Fruit fly (Drosophila melanogaster) whole organism, embryonic: ENCODE results near the gene CG5087.
A peak's percentile ranks its signal among the peaks of the same experiment; 100 is the strongest.

Experiments
- CG10462 ChIP-seq: fragments of 200-800 bp; sonication (Bioruptor generic); optimal IDR thresholded peaks from 2 replicates; lab custom pipeline; 2016; ENCODE audit warnings: missing biosample characterization, missing genetic modification characterization
- CG11560 ChIP-seq: fragments of 200-800 bp; sonication (Bioruptor generic); IDR thresholded peaks from 3 replicates; pipeline ENCODE4 v1.3.6; 2022; ENCODE audit warnings: missing biosample characterization, missing genetic modification characterization
- CG12236 ChIP-seq: fragments of 200-800 bp; sonication (Bioruptor generic); optimal IDR thresholded peaks from 2 replicates; lab custom pipeline; 2016; ENCODE audit warnings: missing biosample characterization, missing genetic modification characterization
- CG12391 ChIP-seq: fragments of 200-800 bp; sonication (Bioruptor generic); optimal IDR thresholded peaks from 3 replicates; lab custom pipeline; 2018; ENCODE audit warnings: missing biosample characterization, mild to moderate bottlenecking, missing genetic modification characterization, moderate library complexity
- CG13296 ChIP-seq: fragments of 200-800 bp; sonication (Bioruptor generic); optimal IDR thresholded peaks from 3 replicates; lab custom pipeline; 2018; ENCODE audit warnings: missing biosample characterization, mild to moderate bottlenecking, missing genetic modification characterization
- CG13775 ChIP-seq: fragments of 200-800 bp; sonication (Bioruptor generic); optimal IDR thresholded peaks from 3 replicates; lab custom pipeline; 2017; ENCODE audit warnings: missing biosample characterization, mild to moderate bottlenecking, missing genetic modification characterization
- CG1647 ChIP-seq: fragments of 200-800 bp; sonication (Bioruptor generic); optimal IDR thresholded peaks from 3 replicates; lab custom pipeline; 2016; ENCODE audit warnings: missing biosample characterization, missing genetic modification characterization
- CG17186 ChIP-seq: fragments of 200-800 bp; sonication (Bioruptor generic); optimal IDR thresholded peaks from 3 replicates; lab custom pipeline; 2017; ENCODE audit warnings: missing biosample characterization, missing genetic modification reagents, missing genetic modification characterization
- CG42726 ChIP-seq: fragments of 200-800 bp; sonication (Bioruptor generic); IDR thresholded peaks from 2 replicates; pipeline ENCODE4 v1.3.6; 2022; ENCODE audit warnings: missing biosample characterization, missing genetic modification characterization; ENCODE audit not compliant: partially characterized antibody
- CG4360 ChIP-seq: fragments of 200-800 bp; sonication (Bioruptor generic); IDR thresholded peaks from 2 replicates; pipeline ENCODE4 v1.3.6; 2022; ENCODE audit warnings: missing biosample characterization, missing genetic modification characterization
- CG7987 ChIP-seq: fragments of 200-800 bp; sonication (Bioruptor generic); optimal IDR thresholded peaks from 2 replicates; lab custom pipeline; 2018; ENCODE audit warnings: missing biosample characterization, mild to moderate bottlenecking, missing genetic modification characterization, moderate library complexity
- CG8089 ChIP-seq: fragments of 200-800 bp; sonication (Bioruptor generic); optimal IDR thresholded peaks from 3 replicates; lab custom pipeline; 2016; ENCODE audit warnings: missing biosample characterization, missing genetic modification characterization
- CG9215 ChIP-seq: fragments of 200-800 bp; sonication (Bioruptor generic); IDR thresholded peaks from 2 replicates; pipeline ENCODE4 v1.3.6; 2022; ENCODE audit warnings: missing biosample characterization, missing genetic modification characterization
- Dad ChIP-seq: fragments of 200-800 bp; sonication (Bioruptor generic); optimal IDR thresholded peaks from 3 replicates; lab custom pipeline; 2016; ENCODE audit warnings: missing biosample characterization, missing genetic modification characterization
- Dbx ChIP-seq: fragments of 200-800 bp; sonication (Bioruptor generic); IDR thresholded peaks from 3 replicates; pipeline ENCODE4 v1.3.6; 2022; ENCODE audit warnings: missing biosample characterization, missing genetic modification characterization
- Dref ChIP-seq: fragments of 200-800 bp; sonication (Bioruptor generic); IDR thresholded peaks from 2 replicates; pipeline ENCODE4 v1.3.6; 2022; ENCODE audit warnings: missing biosample characterization, missing genetic modification characterization
- Fer1 ChIP-seq: fragments of 200-800 bp; sonication (Bioruptor generic); optimal IDR thresholded peaks from 2 replicates; lab custom pipeline; 2017; ENCODE audit warnings: missing biosample characterization, mild to moderate bottlenecking, missing genetic modification characterization
- H2.0 ChIP-seq: fragments of 200-800 bp; sonication (Bioruptor generic); IDR thresholded peaks from 2 replicates; pipeline ENCODE4 v1.3.6; 2022; ENCODE audit warnings: missing biosample characterization, missing genetic modification characterization
- Hey ChIP-seq: fragments of 200-800 bp; sonication (Bioruptor generic); optimal IDR thresholded peaks from 3 replicates; lab custom pipeline; 2018; ENCODE audit warnings: missing biosample characterization, mild to moderate bottlenecking, missing genetic modification characterization
- Hmx ChIP-seq: fragments of 200-800 bp; sonication (Bioruptor generic); optimal IDR thresholded peaks from 2 replicates; lab custom pipeline; 2016; ENCODE audit warnings: missing biosample characterization, missing genetic modification characterization
- Hr51 ChIP-seq, 2 experiments: fragments of 200-800 bp; sonication (Bioruptor generic); optimal IDR thresholded peaks; 2 replicates in 1 of 2; 3 replicates in 1 of 2; lab custom pipeline; 2016 to 2018; ENCODE audit warnings: missing biosample characterization in 2 of 2, missing genetic modification characterization in 2 of 2, mild to moderate bottlenecking in 1 of 2, moderate library complexity in 1 of 2
- MBD-R2 ChIP-seq: fragments of 200-800 bp; sonication (Bioruptor generic); IDR thresholded peaks from 2 replicates; pipeline ENCODE4 v1.3.6; 2022; ENCODE audit warnings: missing biosample characterization, missing genetic modification characterization
- Meics ChIP-seq: fragments of 200-800 bp; sonication (Bioruptor generic); optimal IDR thresholded peaks from 2 replicates; lab custom pipeline; 2017; ENCODE audit warnings: missing biosample characterization, mild to moderate bottlenecking, missing genetic modification characterization
- NC2α ChIP-seq: fragments of 200-800 bp; sonication (Bioruptor generic); optimal IDR thresholded peaks from 2 replicates; lab custom pipeline; 2016; ENCODE audit warnings: missing biosample characterization, missing genetic modification characterization
- Side ChIP-seq: fragments of 200-800 bp; sonication (Bioruptor generic); optimal IDR thresholded peaks from 2 replicates; lab custom pipeline; 2016; ENCODE audit warnings: missing biosample characterization, missing genetic modification characterization
- Sox100B ChIP-seq: fragments of 200-800 bp; sonication (Bioruptor generic); optimal IDR thresholded peaks from 3 replicates; lab custom pipeline; 2018; ENCODE audit warnings: missing biosample characterization, mild to moderate bottlenecking, missing genetic modification characterization
- Trl ChIP-seq, 3 experiments: fragments of >200 bp in 2 of 3; fragments of 200-800 bp in 1 of 3; sonication (Bioruptor generic) in 1 of 3; optimal IDR thresholded peaks; 2 replicates in 1 of 3; 3 replicates in 2 of 3; lab custom pipeline; 2016 to 2017; ENCODE audit warnings: missing biosample characterization in 1 of 3, missing genetic modification characterization in 1 of 3
- Xrp1 ChIP-seq: fragments of 200-800 bp; sonication (Bioruptor generic); IDR thresholded peaks from 2 replicates; pipeline ENCODE4 v1.3.6; 2022; ENCODE audit warnings: missing biosample characterization, missing genetic modification characterization
- ac ChIP-seq: fragments of 200-800 bp; sonication (Bioruptor generic); optimal IDR thresholded peaks from 3 replicates; lab custom pipeline; 2017; ENCODE audit warnings: missing biosample characterization, mild to moderate bottlenecking, missing genetic modification characterization
- ap ChIP-seq: fragments of 200-800 bp; sonication (Bioruptor generic); IDR thresholded peaks from 2 replicates; pipeline ENCODE4 v1.3.6; 2022; ENCODE audit warnings: missing biosample characterization, missing genetic modification characterization
- bsh ChIP-seq, 2 experiments: fragments of 200-800 bp; sonication (Bioruptor generic); optimal IDR thresholded peaks; 2 replicates each; lab custom pipeline; 2017 to 2018; ENCODE audit warnings: mild to moderate bottlenecking in 2 of 2, missing biosample characterization in 2 of 2, missing genetic modification characterization in 2 of 2, moderate library complexity in 1 of 2
- btn ChIP-seq: fragments of 200-800 bp; sonication (Bioruptor generic); optimal IDR thresholded peaks from 2 replicates; lab custom pipeline; 2016; ENCODE audit warnings: missing biosample characterization, missing genetic modification characterization
- cato ChIP-seq: fragments of 200-800 bp; sonication (Bioruptor generic); optimal IDR thresholded peaks from 2 replicates; lab custom pipeline; 2016; ENCODE audit warnings: missing biosample characterization, missing genetic modification characterization, borderline replicate concordance
- dan ChIP-seq: fragments of 200-800 bp; sonication (Bioruptor generic); IDR thresholded peaks from 2 replicates; pipeline ENCODE4 v1.3.6; 2022; ENCODE audit warnings: missing biosample characterization, missing genetic modification characterization
- dimm ChIP-seq: fragments of 200-800 bp; sonication (Bioruptor generic); IDR thresholded peaks from 2 replicates; pipeline ENCODE4 v1.3.6; 2022; ENCODE audit warnings: missing biosample characterization, missing genetic modification characterization
- dysf ChIP-seq: fragments of 200-800 bp; sonication (Bioruptor generic); IDR thresholded peaks from 3 replicates; pipeline ENCODE4 v1.3.6; 2022; ENCODE audit warnings: missing biosample characterization, missing genetic modification characterization
- fu2 ChIP-seq: fragments of 200-800 bp; sonication (Bioruptor generic); optimal IDR thresholded peaks from 2 replicates; lab custom pipeline; 2016; ENCODE audit warnings: missing biosample characterization, missing genetic modification characterization
- gsb ChIP-seq: fragments of 200-800 bp; sonication (Bioruptor generic); IDR thresholded peaks from 2 replicates; pipeline ENCODE4 v1.3.6; 2022; ENCODE audit warnings: missing biosample characterization, missing genetic modification characterization
- gt ChIP-seq: fragments of 200-800 bp; sonication (Bioruptor generic); IDR thresholded peaks from 2 replicates; pipeline ENCODE4 v1.3.6; 2022; ENCODE audit warnings: missing biosample characterization, missing genetic modification characterization
- kay ChIP-seq: fragments of 200-800 bp; sonication (Bioruptor generic); optimal IDR thresholded peaks from 2 replicates; lab custom pipeline; 2016; ENCODE audit warnings: missing biosample characterization, missing genetic modification characterization
- mam ChIP-seq: fragments of 200-800 bp; sonication (Bioruptor generic); optimal IDR thresholded peaks from 3 replicates; lab custom pipeline; 2016; ENCODE audit warnings: missing biosample characterization, missing genetic modification characterization
- nerfin-1 ChIP-seq: fragments of 200-800 bp; sonication (Bioruptor generic); optimal IDR thresholded peaks from 3 replicates; lab custom pipeline; 2019; ENCODE audit warnings: missing biosample characterization, mild to moderate bottlenecking, missing genetic modification characterization, moderate library complexity
- ro ChIP-seq: fragments of 200-800 bp; sonication (Bioruptor generic); IDR thresholded peaks from 2 replicates; pipeline ENCODE4 v1.3.6; 2022; ENCODE audit warnings: missing biosample characterization, missing genetic modification characterization
- sim ChIP-seq: fragments of 200-800 bp; sonication (Bioruptor generic); IDR thresholded peaks from 2 replicates; pipeline ENCODE4 v1.3.6; 2022; ENCODE audit warnings: missing biosample characterization, missing genetic modification characterization
- sisA ChIP-seq: fragments of 200-800 bp; sonication (Bioruptor generic); IDR thresholded peaks from 2 replicates; pipeline ENCODE4 v1.3.6; 2022; ENCODE audit warnings: missing biosample characterization, missing genetic modification characterization
- sqz ChIP-seq: fragments of 200-800 bp; sonication (Bioruptor generic); optimal IDR thresholded peaks from 3 replicates; lab custom pipeline; 2018; ENCODE audit warnings: missing biosample characterization, mild to moderate bottlenecking, missing genetic modification characterization
- ssp ChIP-seq: fragments of 200-800 bp; sonication (Bioruptor generic); IDR thresholded peaks from 2 replicates; pipeline ENCODE4 v1.3.6; 2022; ENCODE audit warnings: missing biosample characterization, missing genetic modification characterization
- sug ChIP-seq: fragments of 200-800 bp; optimal IDR thresholded peaks from 2 replicates; lab custom pipeline; 2019; ENCODE audit warnings: missing biosample characterization, mild to moderate bottlenecking, missing genetic modification characterization, moderate library complexity
- twi ChIP-seq: fragments of 200-800 bp; optimal IDR thresholded peaks from 2 replicates; lab custom pipeline; 2019; ENCODE audit warnings: missing biosample characterization, mild to moderate bottlenecking, missing genetic modification characterization, moderate library complexity
- vnd ChIP-seq: fragments of 200-800 bp; sonication (Bioruptor generic); IDR thresholded peaks from 3 replicates; pipeline ENCODE4 v1.3.6; 2022; ENCODE audit warnings: missing biosample characterization, missing genetic modification characterization; ENCODE audit not compliant: partially characterized antibody
- zfh2 ChIP-seq: fragments of 200-800 bp; sonication (Bioruptor generic); optimal IDR thresholded peaks from 2 replicates; lab custom pipeline; 2016; ENCODE audit warnings: missing biosample characterization, missing genetic modification characterization

Gene CG5087

DNA sequence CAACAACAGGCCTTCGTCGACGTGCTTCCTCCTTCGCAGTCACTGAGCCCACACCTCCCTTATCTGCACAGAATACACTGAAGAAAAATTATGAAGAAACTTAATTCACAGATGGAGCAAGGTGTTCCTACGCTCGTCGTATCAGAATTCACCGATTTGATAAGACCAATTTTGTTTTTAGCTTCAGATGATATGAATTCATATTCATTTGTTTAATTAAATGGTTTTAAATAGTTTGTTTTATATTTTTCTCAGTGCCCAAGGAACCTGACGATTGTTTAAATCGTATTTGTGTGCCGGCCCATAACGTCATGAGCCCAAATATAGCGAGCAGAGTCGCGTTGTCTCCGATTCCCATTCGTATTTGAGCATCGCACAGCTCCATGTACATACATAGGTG, 25.6 kb downstream of the CG5087 start (continued):
- TF ChIP-seq Side (GFP tag; lab: Kevin White, UChicago) = peak; percentile 64
- TF ChIP-seq CG9215 (GFP tag; lab: Robert Waterston, UW) = peak; percentile 27; the same call in 1 of the 2 replicates
- TF ChIP-seq sqz = peak; percentile 11
- TF ChIP-seq bsh (GFP tag; optimal IDR thresholded peaks at IDR 0.05; lab: Kevin White, UChicago) = peak in 1 of 2 experiments; percentile 77
- no peak for TF ChIP-seq gt (GFP tag; lab: Robert Waterston, UW)
- TF ChIP-seq CG10462 (GFP tag; lab: Kevin White, UChicago) = peak; percentile 61
- peak; percentile 63 for TF ChIP-seq btn (GFP tag; lab: Kevin White, UChicago)
- no peak for TF ChIP-seq CG17186
- TF ChIP-seq Trl (optimal IDR thresholded peaks at IDR 0.05; lab: Kevin White, UChicago) = no peak
- peak; percentile 56 for TF ChIP-seq Trl (GFP tag; optimal IDR thresholded peaks at IDR 0.05; lab: Kevin White, UChicago)
- TF ChIP-seq H2.0 (GFP tag; lab: Robert Waterston, UW) = peak; percentile 49
- peak; percentile 85 for TF ChIP-seq Xrp1
- TF ChIP-seq Meics (GFP tag; lab: Kevin White, UChicago) = peak; percentile 42
- TF ChIP-seq Dbx (GFP tag; lab: Robert Waterston, UW) = no peak
- TF ChIP-seq mam = peak; percentile 38
- TF ChIP-seq vnd (GFP tag; lab: Robert Waterston, UW) = no peak
- TF ChIP-seq fu2 = no peak
- TF ChIP-seq nerfin-1 (tag; lab: Kevin White, UChicago) = peak; percentile 53
- peak; percentile 37; the same call in 1 of the 2 replicates for TF ChIP-seq ro (GFP tag; lab: Robert Waterston, UW)
- peak; percentile 50 for TF ChIP-seq sisA (GFP tag; lab: Robert Waterston, UW)
- no peak for TF ChIP-seq sug (tag; lab: Kevin White, UChicago)
- TF ChIP-seq ap (GFP tag; lab: Robert Waterston, UW) = 0 out of 2 replicates have a peak, but pooled peaks have one; percentile 12
- TF ChIP-seq Dref (GFP tag; lab: Robert Waterston, UW) = no peak
- TF ChIP-seq dysf (GFP tag; lab: Robert Waterston, UW) = peak; percentile 56; the same call in 1 of the 3 replicates
- no peak for TF ChIP-seq kay (GFP tag; lab: Kevin White, UChicago)
- TF ChIP-seq NC2α (GFP tag; lab: Kevin White, UChicago) = peak; percentile 60
- TF ChIP-seq CG12236 (GFP tag; lab: Kevin White, UChicago) = peak; percentile 68
- TF ChIP-seq Hey (tag; lab: Kevin White, UChicago) = no peak
- TF ChIP-seq CG13775 = peak; percentile 77
- TF ChIP-seq Sox100B (GFP tag; lab: Kevin White, UChicago) = peak; percentile 26
- TF ChIP-seq CG42726 (GFP tag; lab: Robert Waterston, UW) = no peak
- no peak for TF ChIP-seq CG7987 (GFP tag; lab: Kevin White, UChicago)
- TF ChIP-seq CG13296 (GFP tag; lab: Kevin White, UChicago) = no peak
- TF ChIP-seq Dad = peak; percentile 40
- TF ChIP-seq CG12391 (tag; lab: Kevin White, UChicago) = peak; percentile 78
- no peak for TF ChIP-seq CG4360
- peak; percentile 18 to 65 for TF ChIP-seq Hr51 (GFP tag; optimal IDR thresholded peaks at IDR 0.05; lab: Kevin White, UChicago)
- peak; percentile 69 for TF ChIP-seq dan (GFP tag; lab: Robert Waterston, UW)
- TF ChIP-seq MBD-R2 (GFP tag; lab: Robert Waterston, UW) = 0 out of 2 replicates have a peak, but pooled peaks have one; percentile 22
- TF ChIP-seq ac (GFP tag; lab: Kevin White, UChicago) = peak; percentile 87
- peak; percentile 21 for TF ChIP-seq cato (GFP tag; lab: Kevin White, UChicago)
- TF ChIP-seq Fer1 (GFP tag; lab: Kevin White, UChicago) = no peak
- peak; percentile 20 for TF ChIP-seq CG1647 (GFP tag; lab: Kevin White, UChicago)
- no peak for TF ChIP-seq Hmx (GFP tag; lab: Kevin White, UChicago)
- TF ChIP-seq dimm (GFP tag; lab: Robert Waterston, UW) = no peak
- no peak for TF ChIP-seq CG11560 (tag; lab: Robert Waterston, UW)
- TF ChIP-seq ssp (GFP tag; lab: Robert Waterston, UW) = peak; percentile 34; the same call in 1 of the 2 replicates
- TF ChIP-seq twi = peak; percentile 57
- peak; percentile 6 for TF ChIP-seq zfh2 (GFP tag; lab: Kevin White, UChicago)
- peak; percentile 46 for TF ChIP-seq CG8089 (GFP tag; lab: Kevin White, UChicago)
- TF ChIP-seq sim (GFP tag; lab: Robert Waterston, UW) = peak; percentile 40; the same call in 1 of the 2 replicates
- no peak for TF ChIP-seq gsb (GFP tag; lab: Robert Waterston, UW)
